Fruit fly (Drosophila melanogaster) whole organism, embryonic: Measurements from ENCODE around the gene Takl2.

Source experiments
- ATbp ChIP-seq: fragments of 200-800 bp; sonication (Bioruptor generic); optimal IDR thresholded peaks from 2 replicates; lab custom pipeline; 2017; ENCODE audit warnings: missing biosample characterization, mild to moderate bottlenecking, missing genetic modification characterization, missing genetic modification reagents
- CG10431 ChIP-seq: fragments of 200-800 bp; sonication (Bioruptor generic); optimal IDR thresholded peaks from 3 replicates; lab custom pipeline; 2018; ENCODE audit warnings: missing biosample characterization, mild to moderate bottlenecking, missing genetic modification characterization
- CG10543 ChIP-seq: fragments of 200-800 bp; sonication (Bioruptor generic); optimal IDR thresholded peaks from 3 replicates; lab custom pipeline; 2017; ENCODE audit warnings: missing biosample characterization, mild to moderate bottlenecking, missing genetic modification characterization, moderate library complexity
- CG11247 ChIP-seq: fragments of 200-800 bp; sonication (Bioruptor generic); IDR thresholded peaks from 2 replicates; pipeline ENCODE4 v1.3.6; 2022; ENCODE audit warnings: missing biosample characterization, missing genetic modification characterization
- CG11456 ChIP-seq: fragments of 200-800 bp; sonication (Bioruptor generic); IDR thresholded peaks from 3 replicates; pipeline ENCODE4 v1.3.6; 2022; ENCODE audit warnings: missing biosample characterization, missing genetic modification characterization
- CG1603 ChIP-seq: fragments of 200-800 bp; sonication (Bioruptor generic); optimal IDR thresholded peaks from 2 replicates; lab custom pipeline; 2019; ENCODE audit warnings: missing biosample characterization, mild to moderate bottlenecking, missing genetic modification characterization, moderate library complexity
- CG1647 ChIP-seq: fragments of 200-800 bp; sonication (Bioruptor generic); optimal IDR thresholded peaks from 3 replicates; lab custom pipeline; 2016; ENCODE audit warnings: missing biosample characterization, missing genetic modification characterization
- CG31224 ChIP-seq: fragments of 200-800 bp; sonication (Bioruptor generic); IDR thresholded peaks from 2 replicates; pipeline ENCODE4 v1.3.6; 2022; ENCODE audit warnings: missing biosample characterization, missing genetic modification characterization
- CG33557 ChIP-seq: fragments of 200-800 bp; sonication (Bioruptor generic); optimal IDR thresholded peaks from 2 replicates; lab custom pipeline; 2019; ENCODE audit warnings: missing biosample characterization, mild to moderate bottlenecking, missing genetic modification characterization, moderate library complexity
- CG3726 ChIP-seq: fragments of 200-800 bp; sonication (Bioruptor generic); IDR thresholded peaks from 3 replicates; pipeline ENCODE4, ENCODE4 v1.3.6; 2022; ENCODE audit warnings: missing biosample characterization, missing genetic modification characterization
- CG4617 ChIP-seq: fragments of 200-800 bp; sonication (Bioruptor generic); optimal IDR thresholded peaks from 3 replicates; lab custom pipeline; 2016; ENCODE audit warnings: missing biosample characterization, missing genetic modification characterization, borderline replicate concordance
- CG6175 ChIP-seq: fragments of 200-800 bp; sonication (Bioruptor generic); IDR thresholded peaks from 3 replicates; pipeline ENCODE4 v1.3.6; 2022; ENCODE audit warnings: missing biosample characterization, missing genetic modification characterization
- CG6683 ChIP-seq: fragments of 200-800 bp; sonication (Bioruptor generic); optimal IDR thresholded peaks from 2 replicates; lab custom pipeline; 2017; ENCODE audit warnings: missing biosample characterization, mild to moderate bottlenecking, missing genetic modification characterization, missing genetic modification reagents
- CG7357 ChIP-seq: fragments of 200-800 bp; sonication (Bioruptor generic); IDR thresholded peaks from 3 replicates; pipeline ENCODE4 v1.3.6; 2022; ENCODE audit warnings: missing biosample characterization, missing genetic modification characterization
- CG7745 ChIP-seq: fragments of 200-800 bp; sonication (Bioruptor generic); optimal IDR thresholded peaks from 2 replicates; lab custom pipeline; 2018; ENCODE audit warnings: missing biosample characterization, mild to moderate bottlenecking, missing genetic modification characterization, moderate library complexity
- CG8089 ChIP-seq: fragments of 200-800 bp; sonication (Bioruptor generic); optimal IDR thresholded peaks from 3 replicates; lab custom pipeline; 2016; ENCODE audit warnings: missing biosample characterization, missing genetic modification characterization
- CG8281 ChIP-seq: fragments of 200-800 bp; sonication (Bioruptor generic); optimal IDR thresholded peaks from 2 replicates; lab custom pipeline; 2018; ENCODE audit warnings: missing biosample characterization, mild to moderate bottlenecking, missing genetic modification characterization, moderate library complexity
- D19A ChIP-seq: fragments of 200-800 bp; optimal IDR thresholded peaks from 3 replicates; lab custom pipeline; 2019; ENCODE audit warnings: missing biosample characterization, mild to moderate bottlenecking, missing genetic modification characterization, moderate library complexity
- Deaf1 ChIP-seq: fragments of 200-800 bp; optimal IDR thresholded peaks from 3 replicates; lab custom pipeline; 2019; ENCODE audit warnings: missing biosample characterization, mild to moderate bottlenecking, missing genetic modification characterization, moderate library complexity
- Dip2 ChIP-seq: fragments of 200-800 bp; sonication (Bioruptor generic); IDR thresholded peaks from 2 replicates; pipeline ENCODE4 v1.3.6; 2022; ENCODE audit warnings: missing biosample characterization, missing genetic modification characterization
- E2f1 ChIP-seq: fragments of 200-800 bp; sonication (Bioruptor generic); IDR thresholded peaks from 2 replicates; pipeline ENCODE4 v1.3.6; 2022; ENCODE audit warnings: missing biosample characterization, missing genetic modification characterization
- Ets97D ChIP-seq: fragments of 200-800 bp; sonication (Bioruptor generic); optimal IDR thresholded peaks from 3 replicates; lab custom pipeline; 2016; ENCODE audit warnings: missing biosample characterization, missing genetic modification characterization
- HLH4C ChIP-seq: fragments of 200-800 bp; sonication (Bioruptor generic); IDR thresholded peaks from 3 replicates; pipeline ENCODE4 v1.3.6; 2022; ENCODE audit warnings: missing biosample characterization, missing genetic modification characterization; ENCODE audit not compliant: partially characterized antibody
- HLHmδ ChIP-seq: fragments of 200-800 bp; sonication (Bioruptor generic); optimal IDR thresholded peaks from 2 replicates; lab custom pipeline; 2018; ENCODE audit warnings: missing biosample characterization, mild to moderate bottlenecking, missing genetic modification characterization, moderate library complexity
- Hr78 ChIP-seq, 2 experiments: fragments of 200-800 bp in 1 of 2; fragments of >200 bp in 1 of 2; sonication (Bioruptor generic) in 1 of 2; optimal IDR thresholded peaks; 2 replicates each; lab custom pipeline; 2017 to 2019; ENCODE audit warnings: missing biosample characterization in 2 of 2, missing genetic modification characterization in 2 of 2, mild to moderate bottlenecking in 1 of 2, moderate library complexity in 1 of 2
- MESR4 ChIP-seq: fragments of 200-800 bp; sonication (Bioruptor generic); optimal IDR thresholded peaks from 2 replicates; lab custom pipeline; 2018; ENCODE audit warnings: missing biosample characterization, mild to moderate bottlenecking, missing genetic modification characterization, moderate library complexity
- Nf-YA ChIP-seq: fragments of 200-800 bp; sonication (Bioruptor generic); IDR thresholded peaks from 2 replicates; pipeline ENCODE4 v1.3.6; 2022; ENCODE audit warnings: missing biosample characterization, missing genetic modification characterization
- Nf-YB ChIP-seq: fragments of 200-800 bp; sonication (Bioruptor generic); optimal IDR thresholded peaks from 3 replicates; lab custom pipeline; 2019; ENCODE audit warnings: missing biosample characterization, mild to moderate bottlenecking, missing genetic modification characterization, moderate library complexity
- Rfx ChIP-seq: fragments of 200-800 bp; sonication (Bioruptor generic); IDR thresholded peaks from 2 replicates; pipeline ENCODE4 v1.3.6; 2022; ENCODE audit warnings: missing biosample characterization, missing genetic modification characterization
- Scr ChIP-seq: fragments of 200-800 bp; sonication (Bioruptor generic); IDR thresholded peaks from 2 replicates; pipeline ENCODE4 v1.3.6; 2022; ENCODE audit warnings: missing biosample characterization, missing genetic modification characterization; ENCODE audit not compliant: partially characterized antibody
- Sry-β ChIP-seq: fragments of 200-800 bp; sonication (Bioruptor generic); optimal IDR thresholded peaks from 2 replicates; lab custom pipeline; 2018; ENCODE audit warnings: missing biosample characterization, mild to moderate bottlenecking, missing genetic modification characterization, moderate library complexity
- Stat92E ChIP-seq, 3 experiments: fragments of >200 bp in 2 of 3; fragments of 200-800 bp in 1 of 3; sonication (Bioruptor generic) in 1 of 3; optimal IDR thresholded peaks; 2 replicates each; lab custom pipeline; 2017 to 2019; ENCODE audit warnings: missing biosample characterization in 3 of 3, missing genetic modification characterization in 3 of 3, mild to moderate bottlenecking in 1 of 3, moderate library complexity in 1 of 3
- ara ChIP-seq: fragments of 200-800 bp; sonication (Bioruptor generic); IDR thresholded peaks from 2 replicates; pipeline ENCODE4 v1.3.6; 2022; ENCODE audit warnings: missing biosample characterization, missing genetic modification characterization
- chm ChIP-seq: fragments of 200-800 bp; sonication (Bioruptor generic); IDR thresholded peaks from 2 replicates; pipeline ENCODE4 v1.3.6; 2022; ENCODE audit warnings: missing biosample characterization, missing genetic modification characterization
- chn ChIP-seq: fragments of 200-800 bp; sonication (Bioruptor generic); optimal IDR thresholded peaks from 2 replicates; lab custom pipeline; 2016; ENCODE audit warnings: missing biosample characterization, missing genetic modification characterization
- cwo ChIP-seq: fragments of 200-800 bp; sonication (Bioruptor generic); optimal IDR thresholded peaks from 3 replicates; lab custom pipeline; 2017; ENCODE audit warnings: missing biosample characterization, missing genetic modification characterization, mild to moderate bottlenecking, moderate library complexity, missing genetic modification reagents
- fu2 ChIP-seq: fragments of 200-800 bp; sonication (Bioruptor generic); optimal IDR thresholded peaks from 2 replicates; lab custom pipeline; 2016; ENCODE audit warnings: missing biosample characterization, missing genetic modification characterization
- h ChIP-seq: fragments of >200 bp; optimal IDR thresholded peaks from 2 replicates; lab custom pipeline; 2017
- nau ChIP-seq: fragments of 200-800 bp; sonication (Bioruptor generic); optimal IDR thresholded peaks from 3 replicates; lab custom pipeline; 2017; ENCODE audit warnings: missing biosample characterization, mild to moderate bottlenecking, missing genetic modification characterization, missing genetic modification reagents
- oc ChIP-seq: fragments of 200-800 bp; sonication (Bioruptor generic); optimal IDR thresholded peaks from 2 replicates; lab custom pipeline; 2018; ENCODE audit warnings: missing biosample characterization, mild to moderate bottlenecking, missing genetic modification characterization, moderate library complexity
- onecut ChIP-seq: fragments of 200-800 bp; sonication (Bioruptor generic); IDR thresholded peaks from 2 replicates; pipeline ENCODE4 v1.3.6; 2022; ENCODE audit warnings: missing biosample characterization, missing genetic modification characterization
- p53 ChIP-seq: fragments of 200-800 bp; sonication (Bioruptor generic); optimal IDR thresholded peaks from 2 replicates; lab custom pipeline; 2016; ENCODE audit warnings: missing biosample characterization, missing genetic modification characterization
- pnt ChIP-seq: fragments of 200-800 bp; sonication (Bioruptor generic); optimal IDR thresholded peaks from 3 replicates; lab custom pipeline; 2016; ENCODE audit warnings: missing biosample characterization, missing genetic modification characterization
- pros ChIP-seq: fragments of 200-800 bp; sonication (Bioruptor generic); optimal IDR thresholded peaks from 3 replicates; lab custom pipeline; 2019; ENCODE audit warnings: missing biosample characterization, mild to moderate bottlenecking, missing genetic modification characterization, moderate library complexity
- pzg ChIP-seq: fragments of 200-800 bp; sonication (Bioruptor generic); optimal IDR thresholded peaks from 3 replicates; lab custom pipeline; 2018; ENCODE audit warnings: missing biosample characterization, mild to moderate bottlenecking, missing genetic modification characterization, moderate library complexity
- sima ChIP-seq: fragments of 200-800 bp; sonication (Bioruptor generic); optimal IDR thresholded peaks from 2 replicates; lab custom pipeline; 2016; ENCODE audit warnings: missing biosample characterization, missing genetic modification characterization
- slp2 ChIP-seq: fragments of 200-800 bp; sonication (Bioruptor generic); optimal IDR thresholded peaks from 2 replicates; lab custom pipeline; 2016; ENCODE audit warnings: missing biosample characterization, missing genetic modification characterization
- sr ChIP-seq: fragments of 200-800 bp; sonication (Bioruptor generic); IDR thresholded peaks from 3 replicates; pipeline ENCODE4 v1.3.6; 2022; ENCODE audit warnings: missing biosample characterization, missing genetic modification characterization
- stwl ChIP-seq: fragments of 200-800 bp; sonication (Bioruptor generic); optimal IDR thresholded peaks from 3 replicates; lab custom pipeline; 2018; ENCODE audit warnings: missing biosample characterization, mild to moderate bottlenecking, missing genetic modification characterization, moderate library complexity
- yki ChIP-seq: fragments of >200 bp; optimal IDR thresholded peaks from 3 replicates; lab custom pipeline; 2018
- z ChIP-seq: fragments of 200-800 bp; sonication (Bioruptor generic); IDR thresholded peaks from 3 replicates; pipeline ENCODE4 v1.3.6; 2022; ENCODE audit warnings: missing biosample characterization, missing genetic modification characterization
- zf30C ChIP-seq: fragments of 200-800 bp; sonication (Bioruptor generic); optimal IDR thresholded peaks from 3 replicates; lab custom pipeline; 2018; ENCODE audit warnings: missing biosample characterization, mild to moderate bottlenecking, missing genetic modification characterization

Takl2 gene

DNA sequence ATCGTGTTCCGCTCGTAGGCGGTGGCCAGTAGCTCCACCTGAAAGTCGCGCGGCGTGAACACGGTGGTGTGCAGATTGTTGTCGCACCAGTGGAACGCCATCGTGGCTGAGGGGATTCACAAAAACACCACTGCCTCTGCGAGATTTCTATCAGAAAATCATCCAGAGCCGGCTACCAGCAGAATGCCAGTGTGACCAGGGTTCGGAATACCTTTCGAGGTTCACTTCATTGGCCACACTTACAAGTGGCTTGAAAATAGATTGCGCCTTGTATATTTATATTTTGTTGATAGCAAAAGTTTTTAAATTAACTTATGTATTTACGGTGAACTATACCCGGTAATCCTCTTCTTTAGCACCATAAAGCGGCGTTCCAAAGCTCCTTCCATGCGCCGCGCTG is 7.3 kb upstream of the Takl2 start, which contains the start of the genes Dcr-1 and CG6985 (continued):
- peak; percentile 40 for TF ChIP-seq stwl (tag; lab: Kevin White, UChicago)
- no peak for TF ChIP-seq p53 (GFP tag; lab: Kevin White, UChicago)
- no peak for TF ChIP-seq CG31224 (GFP tag; lab: Robert Waterston, UW)
- no peak for TF ChIP-seq ara
- no peak for TF ChIP-seq nau (GFP tag; lab: Kevin White, UChicago)
- no peak for TF ChIP-seq CG6175
- no peak for TF ChIP-seq Dip2 (GFP tag; lab: Robert Waterston, UW)
- TF ChIP-seq zf30C (GFP tag; lab: Kevin White, UChicago), result no peak
- TF ChIP-seq fu2 (GFP tag; lab: Kevin White, UChicago), result no peak
- no peak for TF ChIP-seq Nf-YB (GFP tag; lab: Kevin White, UChicago)
- no peak for TF ChIP-seq CG8281 (tag; lab: Kevin White, UChicago)
- TF ChIP-seq onecut, result no peak
- TF ChIP-seq sima, result no peak
- no peak for TF ChIP-seq Nf-YA
- no peak for TF ChIP-seq HLHmδ (GFP tag; lab: Kevin White, UChicago)
- no peak for TF ChIP-seq CG33557 (GFP tag; lab: Kevin White, UChicago)
- TF ChIP-seq CG11456 (GFP tag; lab: Robert Waterston, UW), result no peak
- TF ChIP-seq Rfx (GFP tag; lab: Robert Waterston, UW), result no peak
- no peak for TF ChIP-seq Deaf1 (tag; lab: Kevin White, UChicago)
- TF ChIP-seq yki (lab: Kevin White, UChicago), result no peak
- TF ChIP-seq ATbp (GFP tag; lab: Kevin White, UChicago), result no peak
- TF ChIP-seq h (lab: Kevin White, UChicago), result no peak
- TF ChIP-seq CG1603 (tag; lab: Kevin White, UChicago), result no peak
- no peak for TF ChIP-seq CG7745 (tag; lab: Kevin White, UChicago)
- no peak for TF ChIP-seq CG11247
- no peak for TF ChIP-seq CG6683 (GFP tag; lab: Kevin White, UChicago)
- TF ChIP-seq oc (tag; lab: Kevin White, UChicago), result no peak
- no peak for TF ChIP-seq pnt (GFP tag; lab: Kevin White, UChicago)
- TF ChIP-seq CG3726 (GFP tag; lab: Robert Waterston, UW), result no peak
- TF ChIP-seq CG10543 (GFP tag; lab: Kevin White, UChicago), result no peak
- peak; percentile 32 for TF ChIP-seq Scr (GFP tag; lab: Robert Waterston, UW)
- peak; percentile 53 for TF ChIP-seq MESR4 (GFP tag; lab: Kevin White, UChicago)
- no peak for TF ChIP-seq D19A (tag; lab: Kevin White, UChicago)
- TF ChIP-seq CG4617, result peak; percentile 56
- no peak for TF ChIP-seq CG8089
- TF ChIP-seq chm (GFP tag; lab: Robert Waterston, UW), result no peak
- TF ChIP-seq Ets97D (GFP tag; lab: Kevin White, UChicago), result no peak
- TF ChIP-seq HLH4C (GFP tag; lab: Robert Waterston, UW), result no peak
- no peak for TF ChIP-seq Hr78 (GFP tag; optimal IDR thresholded peaks at IDR 0.05; lab: Kevin White, UChicago)
- no peak for TF ChIP-seq slp2 (GFP tag; lab: Kevin White, UChicago)
- no peak for TF ChIP-seq E2f1 (GFP tag; lab: Robert Waterston, UW)
- no peak for TF ChIP-seq CG7357 (GFP tag; lab: Robert Waterston, UW)
- no peak for TF ChIP-seq sr
- TF ChIP-seq Stat92E (GFP tag; optimal IDR thresholded peaks at IDR 0.05; lab: Kevin White, UChicago), result no peak
- TF ChIP-seq CG10431 (GFP tag; lab: Kevin White, UChicago), result no peak
- no peak for TF ChIP-seq cwo (GFP tag; lab: Kevin White, UChicago)
- no peak for TF ChIP-seq CG1647 (GFP tag; lab: Kevin White, UChicago)
- TF ChIP-seq Sry-β (GFP tag; lab: Kevin White, UChicago), result no peak
- TF ChIP-seq chn (GFP tag; lab: Kevin White, UChicago), result no peak
- TF ChIP-seq pzg (GFP tag; lab: Kevin White, UChicago), result peak; percentile 42
- TF ChIP-seq pros (GFP tag; lab: Kevin White, UChicago), result no peak
- TF ChIP-seq z (GFP tag; lab: Robert Waterston, UW), result no peak
